Fruit fly (Drosophila melanogaster): ENCODE measurements around the gene CG7208.

Gene CG7208

dm6 chr3R:18196991-18197801, 11.7 kb upstream of the CG7208 start (continued):
- TF ChIP-seq gsb (GFP tag; IDR thresholded peaks at IDR 0.05) (no peak), pnt (GFP tag; optimal IDR thresholded peaks at IDR 0.05) (peak; percentile 23), Blimp-1 (GFP tag; optimal IDR thresholded peaks at IDR 0.05) (peak; percentile 31), D (optimal IDR thresholded peaks at IDR 0.05) (no peak), D (GFP tag; optimal IDR thresholded peaks at IDR 0.05) (peak; percentile 26), cg (GFP tag; optimal IDR thresholded peaks at IDR 0.05) (peak; percentile 99), CG18476 (GFP tag; optimal IDR thresholded peaks at IDR 0.05) (peak; percentile 35), pros (GFP tag; optimal IDR thresholded peaks at IDR 0.05) (peak; percentile 76), TFAM (GFP tag; optimal IDR thresholded peaks at IDR 0.05) (no peak), sqz (GFP tag; optimal IDR thresholded peaks at IDR 0.05) (peak; percentile 98), CG10979 (tag; optimal IDR thresholded peaks at IDR 0.05) (peak; percentile 49), CG12769 (tag; optimal IDR thresholded peaks at IDR 0.05) (peak; percentile 62), CG9437 (GFP tag; optimal IDR thresholded peaks at IDR 0.05) (peak; percentile 84), CG7839 (tag; optimal IDR thresholded peaks at IDR 0.05) (peak; percentile 61), CG7786 (GFP tag; optimal IDR thresholded peaks at IDR 0.05) (peak; percentile 26), ewg (GFP tag; optimal IDR thresholded peaks at IDR 0.05) (peak; percentile 65), dimm (GFP tag; IDR thresholded peaks at IDR 0.05) (no peak), CG8290 (GFP tag; optimal IDR thresholded peaks at IDR 0.05) (no peak), CG8290 (tag; optimal IDR thresholded peaks at IDR 0.05) (peak in 1 of 2 experiments; percentile 71), CG6683 (GFP tag; optimal IDR thresholded peaks at IDR 0.05) (no peak), Hr78 (GFP tag; optimal IDR thresholded peaks at IDR 0.05) (peak in 1 of 2 experiments; percentile 10), CG12942 (GFP tag; optimal IDR thresholded peaks at IDR 0.05) (peak; percentile 15), Hr51 (GFP tag; optimal IDR thresholded peaks at IDR 0.05) (peak in 1 of 2 experiments; percentile 77), vnd (GFP tag; IDR thresholded peaks at IDR 0.05; ENCODE audit: partially characterized antibody) (no peak), CG4424 (GFP tag; optimal IDR thresholded peaks at IDR 0.05) (peak; percentile 60), cato (GFP tag; optimal IDR thresholded peaks at IDR 0.05; ENCODE audit: borderline replicate concordance) (peak; percentile 44), Dek (tag; optimal IDR thresholded peaks at IDR 0.05) (peak; percentile 24), CG2678 (tag; optimal IDR thresholded peaks at IDR 0.05) (peak; percentile 80), Abd-B (GFP tag; optimal IDR thresholded peaks at IDR 0.05) (no peak), lola (GFP tag; optimal IDR thresholded peaks at IDR 0.05) (peak in 1 of 3 experiments; percentile 75), ATbp (GFP tag; optimal IDR thresholded peaks at IDR 0.05) (peak; percentile 38), CG17829 (tag; optimal IDR thresholded peaks at IDR 0.05) (peak; percentile 50), H2.0 (GFP tag; IDR thresholded peaks at IDR 0.05) (no peak), Oli (tag; optimal IDR thresholded peaks at IDR 0.05) (peak; percentile 77), CG8281 (tag; optimal IDR thresholded peaks at IDR 0.05) (peak; percentile 5), CTCF (GFP tag; optimal IDR thresholded peaks at IDR 0.05) (no peak), crc (GFP tag; optimal IDR thresholded peaks at IDR 0.05) (no peak), Jarid2 (GFP tag; optimal IDR thresholded peaks at IDR 0.05) (peak; percentile 38), Usf (GFP tag; optimal IDR thresholded peaks at IDR 0.05) (peak; percentile 45), CG3838 (GFP tag; optimal IDR thresholded peaks at IDR 0.05) (no peak), Doc3 (GFP tag; IDR thresholded peaks at IDR 0.05; ENCODE audit: partially characterized antibody) (no peak), CG18262 (tag; optimal IDR thresholded peaks at IDR 0.05) (peak; percentile 79), D19A (tag; optimal IDR thresholded peaks at IDR 0.05) (peak; percentile 52), tap (tag; optimal IDR thresholded peaks at IDR 0.05) (no peak), vfl (GFP tag; optimal IDR thresholded peaks at IDR 0.05) (no peak), Hsf (GFP tag; optimal IDR thresholded peaks at IDR 0.05) (peak; percentile 70), chif (GFP tag; optimal IDR thresholded peaks at IDR 0.05) (peak in 1 of 2 experiments; percentile 36), Dref (GFP tag; IDR thresholded peaks at IDR 0.05) (no peak)
